Fruit fly (Drosophila melanogaster) whole organism, embryonic: ENCODE measurements around the gene CG3104.

Experiments used
- Aef1 ChIP-seq: fragments of 200-800 bp; sonication (Bioruptor generic); IDR thresholded peaks from 3 replicates; pipeline ENCODE4 v1.3.6; 2022; ENCODE audit warnings: missing biosample characterization, missing genetic modification characterization
- Antp ChIP-seq: fragments of 200-800 bp; sonication (Bioruptor generic); optimal IDR thresholded peaks from 3 replicates; lab custom pipeline; 2016; ENCODE audit warnings: missing biosample characterization, missing genetic modification characterization
- Atf6 ChIP-seq: fragments of 200-800 bp; sonication (Bioruptor generic); IDR thresholded peaks from 2 replicates; pipeline ENCODE4 v1.3.6; 2022; ENCODE audit warnings: missing biosample characterization, missing genetic modification characterization
- Bgb ChIP-seq: fragments of 200-800 bp; sonication (Bioruptor generic); IDR thresholded peaks from 2 replicates; pipeline ENCODE4 v1.3.6; 2022; ENCODE audit warnings: missing biosample characterization, missing genetic modification characterization; ENCODE audit not compliant: partially characterized antibody
- CG13123 ChIP-seq: fragments of 200-800 bp; sonication (Bioruptor generic); optimal IDR thresholded peaks from 2 replicates; lab custom pipeline; 2016; ENCODE audit warnings: missing biosample characterization, missing genetic modification characterization
- CG13296 ChIP-seq: fragments of 200-800 bp; sonication (Bioruptor generic); optimal IDR thresholded peaks from 3 replicates; lab custom pipeline; 2018; ENCODE audit warnings: missing biosample characterization, mild to moderate bottlenecking, missing genetic modification characterization
- CG14860 ChIP-seq: fragments of 200-800 bp; sonication (Bioruptor generic); IDR thresholded peaks from 3 replicates; pipeline ENCODE4 v1.3.6; 2022; ENCODE audit warnings: missing biosample characterization, missing genetic modification characterization; ENCODE audit not compliant: partially characterized antibody
- CG1647 ChIP-seq: fragments of 200-800 bp; sonication (Bioruptor generic); optimal IDR thresholded peaks from 3 replicates; lab custom pipeline; 2016; ENCODE audit warnings: missing biosample characterization, missing genetic modification characterization
- CG16779 ChIP-seq: fragments of 200-800 bp; sonication (Bioruptor generic); IDR thresholded peaks from 2 replicates; pipeline ENCODE4 v1.3.6; 2022; ENCODE audit warnings: missing biosample characterization, missing genetic modification characterization
- CG2712 ChIP-seq: fragments of 200-800 bp; optimal IDR thresholded peaks from 3 replicates; lab custom pipeline; 2019; ENCODE audit warnings: missing biosample characterization, mild to moderate bottlenecking, missing genetic modification characterization, moderate library complexity
- CG30403 ChIP-seq: fragments of 200-800 bp; sonication (Bioruptor generic); optimal IDR thresholded peaks from 3 replicates; lab custom pipeline; 2016; ENCODE audit warnings: missing biosample characterization, missing genetic modification characterization
- CG33213 ChIP-seq: fragments of 200-800 bp; sonication (Bioruptor generic); optimal IDR thresholded peaks from 3 replicates; lab custom pipeline; 2016; ENCODE audit warnings: missing biosample characterization, missing genetic modification characterization
- CG33557 ChIP-seq: fragments of 200-800 bp; sonication (Bioruptor generic); optimal IDR thresholded peaks from 2 replicates; lab custom pipeline; 2019; ENCODE audit warnings: missing biosample characterization, mild to moderate bottlenecking, missing genetic modification characterization, moderate library complexity
- CG3847 ChIP-seq: fragments of 200-800 bp; sonication (Bioruptor generic); IDR thresholded peaks from 2 replicates; pipeline ENCODE4 v1.3.6; 2022; ENCODE audit warnings: missing biosample characterization, missing genetic modification characterization
- CG5180 ChIP-seq: fragments of 200-800 bp; sonication (Bioruptor generic); optimal IDR thresholded peaks from 3 replicates; lab custom pipeline; 2017; ENCODE audit warnings: missing biosample characterization, missing genetic modification characterization, mild to moderate bottlenecking, moderate library complexity, missing genetic modification reagents
- CG8944 ChIP-seq: fragments of 200-800 bp; sonication (Bioruptor generic); optimal IDR thresholded peaks from 3 replicates; lab custom pipeline; 2016; ENCODE audit warnings: missing biosample characterization, missing genetic modification characterization
- CG9437 ChIP-seq: fragments of 200-800 bp; sonication (Bioruptor generic); optimal IDR thresholded peaks from 2 replicates; lab custom pipeline; 2018; ENCODE audit warnings: missing biosample characterization, mild to moderate bottlenecking, missing genetic modification characterization
- CG9609 ChIP-seq: fragments of 200-800 bp; sonication (Bioruptor generic); optimal IDR thresholded peaks from 3 replicates; lab custom pipeline; 2016; ENCODE audit warnings: missing biosample characterization, missing genetic modification characterization
- CG9817 ChIP-seq: fragments of 200-800 bp; sonication (Bioruptor generic); optimal IDR thresholded peaks from 2 replicates; lab custom pipeline; 2018; ENCODE audit warnings: missing biosample characterization, mild to moderate bottlenecking, missing genetic modification characterization, moderate library complexity
- CrebB ChIP-seq: fragments of 200-800 bp; sonication (Bioruptor generic); optimal IDR thresholded peaks from 3 replicates; lab custom pipeline; 2018; ENCODE audit warnings: missing biosample characterization, mild to moderate bottlenecking, missing genetic modification characterization
- Drgx ChIP-seq: fragments of 200-800 bp; sonication (Bioruptor generic); IDR thresholded peaks from 2 replicates; pipeline ENCODE4 v1.3.6; 2022; ENCODE audit warnings: missing biosample characterization, missing genetic modification characterization
- ERR ChIP-seq: fragments of 200-800 bp; sonication (Bioruptor generic); optimal IDR thresholded peaks from 2 replicates; lab custom pipeline; 2016; ENCODE audit warnings: missing biosample characterization, missing genetic modification characterization
- Hmx ChIP-seq: fragments of 200-800 bp; sonication (Bioruptor generic); optimal IDR thresholded peaks from 2 replicates; lab custom pipeline; 2016; ENCODE audit warnings: missing biosample characterization, missing genetic modification characterization
- Hr3 ChIP-seq: fragments of 200-800 bp; sonication (Bioruptor generic); optimal IDR thresholded peaks from 3 replicates; lab custom pipeline; 2016; ENCODE audit warnings: missing biosample characterization, missing genetic modification characterization
- Jarid2 ChIP-seq: fragments of 200-800 bp; sonication (Bioruptor generic); optimal IDR thresholded peaks from 3 replicates; lab custom pipeline; 2017; ENCODE audit warnings: mild to moderate bottlenecking, missing biosample characterization, missing genetic modification reagents, missing genetic modification characterization
- MESR4 ChIP-seq: fragments of 200-800 bp; sonication (Bioruptor generic); optimal IDR thresholded peaks from 2 replicates; lab custom pipeline; 2018; ENCODE audit warnings: missing biosample characterization, mild to moderate bottlenecking, missing genetic modification characterization, moderate library complexity
- Myb ChIP-seq: fragments of 200-800 bp; sonication (Bioruptor generic); optimal IDR thresholded peaks from 2 replicates; lab custom pipeline; 2016; ENCODE audit warnings: missing biosample characterization, missing genetic modification characterization
- Nf-YB ChIP-seq: fragments of 200-800 bp; sonication (Bioruptor generic); optimal IDR thresholded peaks from 3 replicates; lab custom pipeline; 2019; ENCODE audit warnings: missing biosample characterization, mild to moderate bottlenecking, missing genetic modification characterization, moderate library complexity
- Nf-YC ChIP-seq: fragments of 200-800 bp; optimal IDR thresholded peaks from 3 replicates; lab custom pipeline; 2019; ENCODE audit warnings: missing biosample characterization, mild to moderate bottlenecking, missing genetic modification characterization, moderate library complexity
- Opbp ChIP-seq: fragments of 200-800 bp; sonication (Bioruptor generic); IDR thresholded peaks from 3 replicates; pipeline ENCODE4 v1.3.6; 2022; ENCODE audit warnings: missing biosample characterization, missing genetic modification characterization; ENCODE audit not compliant: partially characterized antibody
- Sin3A ChIP-seq: fragments of >200 bp; optimal IDR thresholded peaks from 2 replicates; lab custom pipeline; 2018
- Taf1 ChIP-seq: fragments of 200-800 bp; sonication (Bioruptor generic); IDR thresholded peaks from 2 replicates; pipeline ENCODE4 v1.3.6; 2022; ENCODE audit warnings: missing biosample characterization, missing genetic modification characterization
- ara ChIP-seq: fragments of 200-800 bp; sonication (Bioruptor generic); IDR thresholded peaks from 2 replicates; pipeline ENCODE4 v1.3.6; 2022; ENCODE audit warnings: missing biosample characterization, missing genetic modification characterization
- cas ChIP-seq: fragments of 200-800 bp; sonication (Bioruptor generic); IDR thresholded peaks from 2 replicates; pipeline ENCODE4 v1.3.6; 2022; ENCODE audit warnings: missing biosample characterization, missing genetic modification characterization
- chinmo ChIP-seq: fragments of 200-800 bp; sonication (Bioruptor generic); IDR thresholded peaks from 4 replicates; pipeline ENCODE4 v1.3.6; 2022; ENCODE audit warnings: missing biosample characterization, missing genetic modification characterization; ENCODE audit not compliant: partially characterized antibody
- da ChIP-seq: fragments of 200-800 bp; sonication (Bioruptor generic); optimal IDR thresholded peaks from 2 replicates; lab custom pipeline; 2016; ENCODE audit warnings: missing biosample characterization, missing genetic modification characterization
- dan ChIP-seq: fragments of 200-800 bp; sonication (Bioruptor generic); IDR thresholded peaks from 2 replicates; pipeline ENCODE4 v1.3.6; 2022; ENCODE audit warnings: missing biosample characterization, missing genetic modification characterization
- dm ChIP-seq: fragments of 200-800 bp; sonication (Bioruptor generic); optimal IDR thresholded peaks from 3 replicates; lab custom pipeline; 2016; ENCODE audit warnings: missing biosample characterization, missing genetic modification characterization
- dmrt99B ChIP-seq: fragments of 200-800 bp; sonication (Bioruptor generic); optimal IDR thresholded peaks from 2 replicates; lab custom pipeline; 2018; ENCODE audit warnings: missing biosample characterization, mild to moderate bottlenecking, missing genetic modification characterization, moderate library complexity
- en ChIP-seq: fragments of 200-800 bp; sonication (Bioruptor generic); optimal IDR thresholded peaks from 2 replicates; lab custom pipeline; 2016; ENCODE audit warnings: missing biosample characterization, missing genetic modification characterization
- fd96Cb ChIP-seq: fragments of 200-800 bp; sonication (Bioruptor generic); optimal IDR thresholded peaks from 2 replicates; lab custom pipeline; 2018; ENCODE audit warnings: missing biosample characterization, mild to moderate bottlenecking, missing genetic modification characterization, moderate library complexity
- gt ChIP-seq: fragments of 200-800 bp; sonication (Bioruptor generic); IDR thresholded peaks from 2 replicates; pipeline ENCODE4 v1.3.6; 2022; ENCODE audit warnings: missing biosample characterization, missing genetic modification characterization
- mirr ChIP-seq: fragments of 200-800 bp; sonication (Bioruptor generic); optimal IDR thresholded peaks from 3 replicates; lab custom pipeline; 2018; ENCODE audit warnings: missing biosample characterization, mild to moderate bottlenecking, missing genetic modification characterization
- pan ChIP-seq, 4 experiments: fragments of >200 bp in 3 of 4; fragments of 200-800 bp in 1 of 4; sonication (Bioruptor generic) in 1 of 4; optimal IDR thresholded peaks in 3 of 4; IDR thresholded peaks in 1 of 4; 2 replicates each; pipeline versions ENCODE4 v1.3.6 to Lab custom; 2017 to 2022; ENCODE audit warnings: missing biosample characterization in 2 of 4, missing genetic modification characterization in 2 of 4, mixed read lengths in 1 of 4
- pho ChIP-seq: fragments of 200-800 bp; sonication (Bioruptor generic); optimal IDR thresholded peaks from 2 replicates; lab custom pipeline; 2016; ENCODE audit warnings: missing biosample characterization, missing genetic modification characterization
- ttk ChIP-seq: fragments of 200-800 bp; sonication (Bioruptor generic); IDR thresholded peaks from 2 replicates; pipeline ENCODE4 v2.1.2; 2022; ENCODE audit warnings: missing biosample characterization, missing genetic modification characterization
- unc-4 ChIP-seq: fragments of 200-800 bp; sonication (Bioruptor generic); IDR thresholded peaks from 2 replicates; pipeline ENCODE4 v1.3.6; 2022; ENCODE audit warnings: missing biosample characterization, missing genetic modification characterization; ENCODE audit not compliant: partially characterized antibody
- vvl ChIP-seq: fragments of 200-800 bp; sonication (Bioruptor generic); IDR thresholded peaks from 2 replicates; pipeline ENCODE4 v1.3.6; 2022; ENCODE audit warnings: missing biosample characterization, missing genetic modification characterization
- zfh1 ChIP-seq: fragments of 200-800 bp; sonication (Bioruptor generic); IDR thresholded peaks from 3 replicates; pipeline ENCODE4 v1.3.6; 2022; ENCODE audit warnings: missing biosample characterization, missing genetic modification characterization
- zfh2 ChIP-seq: fragments of 200-800 bp; sonication (Bioruptor generic); optimal IDR thresholded peaks from 2 replicates; lab custom pipeline; 2016; ENCODE audit warnings: missing biosample characterization, missing genetic modification characterization

Gene CG3104

dm6 chr2L:2829637-2830340, 25.8 kb downstream of the CG3104 start, which contains the start of gene Duox (continued):
- no peak for TF ChIP-seq Nf-YB
- no peak for TF ChIP-seq pho (GFP tag; lab: Kevin White, UChicago)
- no peak for TF ChIP-seq zfh1 (GFP tag; lab: Robert Waterston, UW)
- TF ChIP-seq zfh2 (GFP tag; lab: Kevin White, UChicago): no peak
- TF ChIP-seq CG9817 (tag; lab: Kevin White, UChicago): no peak
- no peak for TF ChIP-seq ERR (GFP tag; lab: Kevin White, UChicago)
- TF ChIP-seq en (GFP tag; lab: Kevin White, UChicago): no peak
- TF ChIP-seq Sin3A (lab: Kevin White, UChicago): no peak
- no peak for TF ChIP-seq CG9437 (GFP tag; lab: Kevin White, UChicago)
- TF ChIP-seq Jarid2 (GFP tag; lab: Kevin White, UChicago): peak; percentile 87
- no peak for TF ChIP-seq CG30403 (GFP tag; lab: Kevin White, UChicago)
- no peak for TF ChIP-seq da (GFP tag; lab: Kevin White, UChicago)
- no peak for TF ChIP-seq vvl (GFP tag; lab: Robert Waterston, UW)
- no peak for TF ChIP-seq CG3847
- no peak for TF ChIP-seq CG13123 (GFP tag; lab: Kevin White, UChicago)
- TF ChIP-seq Nf-YC (tag; lab: Kevin White, UChicago): no peak
- TF ChIP-seq ttk (GFP tag; lab: Robert Waterston, UW): no peak
- peak; percentile 14 for TF ChIP-seq dm (GFP tag; lab: Kevin White, UChicago)
- no peak for TF ChIP-seq Myb (GFP tag; lab: Kevin White, UChicago)
- TF ChIP-seq Atf6 (GFP tag; lab: Robert Waterston, UW): no peak
- TF ChIP-seq CG33557 (GFP tag; lab: Kevin White, UChicago): no peak
- TF ChIP-seq CG13296 (GFP tag; lab: Kevin White, UChicago): no peak
- no peak for TF ChIP-seq mirr (GFP tag; lab: Kevin White, UChicago)
- no peak for TF ChIP-seq MESR4 (GFP tag; lab: Kevin White, UChicago)
- TF ChIP-seq CG33213 (GFP tag; lab: Kevin White, UChicago): no peak
- TF ChIP-seq Hr3 (GFP tag; lab: Kevin White, UChicago): no peak
- no peak for TF ChIP-seq CG14860 (GFP tag; lab: Robert Waterston, UW)
- TF ChIP-seq Antp (GFP tag; lab: Kevin White, UChicago): no peak
- TF ChIP-seq Aef1 (GFP tag; lab: Robert Waterston, UW): no peak
- TF ChIP-seq CG9609 (GFP tag; lab: Kevin White, UChicago): peak; percentile 48
- no peak for TF ChIP-seq CG16779 (GFP tag; lab: Robert Waterston, UW)
- no peak for TF ChIP-seq CG2712 (tag; lab: Kevin White, UChicago)
- TF ChIP-seq Taf1 (GFP tag; lab: Robert Waterston, UW): no peak
- no peak for TF ChIP-seq CrebB (tag; lab: Kevin White, UChicago)
- TF ChIP-seq pan (optimal IDR thresholded peaks at IDR 0.05; lab: Kevin White, UChicago): no peak
- TF ChIP-seq pan (GFP tag; optimal IDR thresholded peaks at IDR 0.05 in 1 of 2, IDR thresholded peaks at IDR 0.05 in 1 of 2): no peak
- no peak for TF ChIP-seq Hmx
- no peak for TF ChIP-seq Drgx (GFP tag; lab: Robert Waterston, UW)
- no peak for TF ChIP-seq ara (GFP tag; lab: Robert Waterston, UW)
- peak; percentile 48; the same call in 1 of the 3 replicates for TF ChIP-seq Opbp (GFP tag; lab: Robert Waterston, UW)
- TF ChIP-seq cas (GFP tag; lab: Robert Waterston, UW): no peak
- no peak for TF ChIP-seq gt (GFP tag; lab: Robert Waterston, UW)
- peak; percentile 90 for TF ChIP-seq CG5180 (GFP tag; lab: Kevin White, UChicago)
- TF ChIP-seq dan: no peak
- peak; percentile 21; the same call in 1 of the 2 replicates for TF ChIP-seq Bgb
- peak; percentile 84; the same call in 1 of the 4 replicates for TF ChIP-seq chinmo
- TF ChIP-seq dmrt99B: no peak
- no peak for TF ChIP-seq CG8944
- 0 out of 2 replicates have a peak, but pooled peaks have one; percentile 18 for TF ChIP-seq unc-4 (GFP tag; lab: Robert Waterston, UW)
- no peak for TF ChIP-seq fd96Cb (tag; lab: Kevin White, UChicago)
- no peak for TF ChIP-seq CG1647 (GFP tag; lab: Kevin White, UChicago)
